Fruit fly (Drosophila melanogaster) whole organism, prepupa: ENCODE data around the gene plh.

ENCODE experiments used
- Blimp-1 ChIP-seq: fragments of 200-800 bp; sonication (Bioruptor generic); optimal IDR thresholded peaks from 3 replicates; lab custom pipeline; 2017; ENCODE audit warnings: missing biosample characterization, missing genetic modification characterization, mild to moderate bottlenecking, moderate library complexity, missing genetic modification reagents
- CG10631 ChIP-seq: fragments of 200-800 bp; sonication (Bioruptor generic); optimal IDR thresholded peaks from 2 replicates; lab custom pipeline; 2016; ENCODE audit warnings: missing biosample characterization, missing genetic modification characterization
- CG10669 ChIP-seq: fragments of 200-800 bp; sonication (Bioruptor generic); optimal IDR thresholded peaks from 3 replicates; lab custom pipeline; 2018; ENCODE audit warnings: missing biosample characterization, mild to moderate bottlenecking, missing genetic modification characterization, moderate library complexity
- CG11294 ChIP-seq: fragments of 200-800 bp; sonication (Bioruptor generic); IDR thresholded peaks from 2 replicates; pipeline ENCODE4 v1.3.6; 2022; ENCODE audit warnings: missing biosample characterization, missing genetic modification characterization
- CG11762 ChIP-seq: fragments of 200-800 bp; sonication (Bioruptor generic); optimal IDR thresholded peaks from 3 replicates; lab custom pipeline; 2016; ENCODE audit warnings: missing biosample characterization, missing genetic modification characterization; ENCODE audit not compliant: insufficient read depth
- CG11902 ChIP-seq: fragments of 200-800 bp; sonication (Bioruptor generic); optimal IDR thresholded peaks from 3 replicates; lab custom pipeline; 2016; ENCODE audit warnings: missing biosample characterization, missing genetic modification characterization
- CG1621 ChIP-seq: fragments of 200-800 bp; sonication (Bioruptor generic); optimal IDR thresholded peaks from 3 replicates; lab custom pipeline; 2018; ENCODE audit warnings: missing biosample characterization, mild to moderate bottlenecking, missing genetic modification characterization
- CG16779 ChIP-seq: fragments of 200-800 bp; sonication (Bioruptor generic); optimal IDR thresholded peaks from 3 replicates; lab custom pipeline; 2017; ENCODE audit warnings: missing biosample characterization, mild to moderate bottlenecking, missing genetic modification characterization
- CG3032 ChIP-seq: fragments of 200-800 bp; optimal IDR thresholded peaks from 2 replicates; lab custom pipeline; 2019; ENCODE audit warnings: missing biosample characterization, mild to moderate bottlenecking, missing genetic modification characterization, moderate library complexity
- CG31627 ChIP-seq: fragments of 200-800 bp; sonication (Bioruptor generic); optimal IDR thresholded peaks from 3 replicates; lab custom pipeline; 2016; ENCODE audit warnings: missing biosample characterization, missing genetic modification characterization
- CG32006 ChIP-seq: fragments of 200-800 bp; sonication (Bioruptor generic); optimal IDR thresholded peaks from 3 replicates; lab custom pipeline; 2017; ENCODE audit warnings: missing biosample characterization, mild to moderate bottlenecking, missing genetic modification characterization
- CG34406 ChIP-seq: fragments of 200-800 bp; sonication (Bioruptor generic); optimal IDR thresholded peaks from 3 replicates; lab custom pipeline; 2016; ENCODE audit warnings: missing biosample characterization, missing genetic modification characterization
- CG3919 ChIP-seq: fragments of 200-800 bp; sonication (Bioruptor generic); optimal IDR thresholded peaks from 3 replicates; lab custom pipeline; 2016; ENCODE audit warnings: missing biosample characterization, missing genetic modification characterization
- CG4318 ChIP-seq: fragments of 200-800 bp; sonication (Bioruptor generic); optimal IDR thresholded peaks from 3 replicates; lab custom pipeline; 2017; ENCODE audit warnings: missing biosample characterization, mild to moderate bottlenecking, missing genetic modification characterization
- CG6276 ChIP-seq: fragments of 200-800 bp; sonication (Bioruptor generic); optimal IDR thresholded peaks from 2 replicates; lab custom pipeline; 2017; ENCODE audit warnings: missing biosample characterization, mild to moderate bottlenecking, missing genetic modification characterization
- CG6792 ChIP-seq: fragments of 200-800 bp; sonication (Bioruptor generic); optimal IDR thresholded peaks from 3 replicates; lab custom pipeline; 2016; ENCODE audit warnings: missing biosample characterization, missing genetic modification characterization
- CG6808 ChIP-seq: fragments of 200-800 bp; sonication (Bioruptor generic); optimal IDR thresholded peaks from 3 replicates; lab custom pipeline; 2017; ENCODE audit warnings: missing biosample characterization, missing genetic modification characterization, mild to moderate bottlenecking, moderate library complexity, missing genetic modification reagents
- CG6854 ChIP-seq: fragments of 200-800 bp; sonication (Bioruptor generic); optimal IDR thresholded peaks from 2 replicates; lab custom pipeline; 2017; ENCODE audit warnings: missing biosample characterization, mild to moderate bottlenecking, missing genetic modification characterization
- CG7368 ChIP-seq: fragments of 200-800 bp; sonication (Bioruptor generic); optimal IDR thresholded peaks from 3 replicates; lab custom pipeline; 2016; ENCODE audit warnings: missing biosample characterization, missing genetic modification characterization
- CG8119 ChIP-seq: fragments of 200-800 bp; sonication (Bioruptor generic); IDR thresholded peaks from 3 replicates; pipeline ENCODE4 v1.3.6; 2022; ENCODE audit warnings: missing biosample characterization, missing genetic modification characterization
- CG8319 ChIP-seq: fragments of 200-800 bp; sonication (Bioruptor generic); optimal IDR thresholded peaks from 3 replicates; lab custom pipeline; 2016; ENCODE audit warnings: missing biosample characterization, missing genetic modification characterization
- CG9139 ChIP-seq: fragments of 200-800 bp; sonication (Bioruptor generic); optimal IDR thresholded peaks from 3 replicates; lab custom pipeline; 2017; ENCODE audit warnings: missing biosample characterization, mild to moderate bottlenecking, missing genetic modification characterization
- Eip75B ChIP-seq: fragments of 200-800 bp; sonication (Bioruptor generic); optimal IDR thresholded peaks from 3 replicates; lab custom pipeline; 2016; ENCODE audit warnings: missing biosample characterization, missing genetic modification characterization
- Eip93F ChIP-seq: fragments of 200-800 bp; sonication (Bioruptor generic); optimal IDR thresholded peaks from 2 replicates; lab custom pipeline; 2016; ENCODE audit warnings: missing biosample characterization, mild to moderate bottlenecking, missing genetic modification characterization
- Ets21C ChIP-seq: fragments of 200-800 bp; sonication (Bioruptor generic); optimal IDR thresholded peaks from 3 replicates; lab custom pipeline; 2016; ENCODE audit warnings: missing biosample characterization, missing genetic modification characterization
- Ets96B ChIP-seq: fragments of 200-800 bp; optimal IDR thresholded peaks from 2 replicates; lab custom pipeline; 2019; ENCODE audit warnings: missing biosample characterization, mild to moderate bottlenecking, missing genetic modification characterization, moderate library complexity
- Gug ChIP-seq: fragments of 200-800 bp; sonication (Bioruptor generic); IDR thresholded peaks from 2 replicates; pipeline ENCODE4 v1.3.6; 2022; ENCODE audit warnings: missing biosample characterization, missing genetic modification characterization
- Hr38 ChIP-seq: sonication (Bioruptor generic); optimal IDR thresholded peaks from 2 replicates; lab custom pipeline; 2016; ENCODE audit warnings: missing biosample characterization, missing genetic modification characterization
- Hr39 ChIP-seq: fragments of 200-800 bp; sonication (Bioruptor generic); optimal IDR thresholded peaks from 2 replicates; lab custom pipeline; 2016; ENCODE audit warnings: missing biosample characterization, missing genetic modification characterization
- Hr4 ChIP-seq: fragments of 200-800 bp; sonication (Bioruptor generic); optimal IDR thresholded peaks from 3 replicates; lab custom pipeline; 2016; ENCODE audit warnings: missing biosample characterization, missing genetic modification characterization
- Lpt ChIP-seq: fragments of 200-800 bp; sonication (Bioruptor generic); optimal IDR thresholded peaks from 3 replicates; lab custom pipeline; 2016; ENCODE audit warnings: missing biosample characterization, missing genetic modification characterization
- Met ChIP-seq: fragments of 200-800 bp; sonication (Bioruptor generic); optimal IDR thresholded peaks from 3 replicates; lab custom pipeline; 2016; ENCODE audit warnings: missing biosample characterization, missing genetic modification characterization
- OdsH ChIP-seq: fragments of 200-800 bp; sonication (Bioruptor generic); optimal IDR thresholded peaks from 3 replicates; lab custom pipeline; 2016; ENCODE audit warnings: missing biosample characterization, missing genetic modification characterization
- Smox ChIP-seq: fragments of 200-800 bp; sonication (Bioruptor generic); optimal IDR thresholded peaks from 3 replicates; lab custom pipeline; 2016; ENCODE audit warnings: missing biosample characterization, missing genetic modification characterization
- Sox102F ChIP-seq: fragments of 200-800 bp; sonication (Bioruptor generic); optimal IDR thresholded peaks from 2 replicates; lab custom pipeline; 2016; ENCODE audit warnings: missing biosample characterization, mild to moderate bottlenecking, missing genetic modification characterization
- Sox14 ChIP-seq: fragments of 200-800 bp; sonication (Bioruptor generic); optimal IDR thresholded peaks from 3 replicates; lab custom pipeline; 2016; ENCODE audit warnings: missing biosample characterization, missing genetic modification characterization
- Sox15 ChIP-seq: fragments of 200-800 bp; sonication (Bioruptor generic); optimal IDR thresholded peaks from 3 replicates; lab custom pipeline; 2016; ENCODE audit warnings: missing biosample characterization, missing genetic modification characterization
- cyc ChIP-seq: fragments of 200-800 bp; sonication (Bioruptor generic); optimal IDR thresholded peaks from 3 replicates; lab custom pipeline; 2016; ENCODE audit warnings: missing biosample characterization, missing genetic modification characterization
- dac ChIP-seq: fragments of 200-800 bp; sonication (Bioruptor generic); optimal IDR thresholded peaks from 2 replicates; lab custom pipeline; 2017; ENCODE audit warnings: missing biosample characterization, mild to moderate bottlenecking, missing genetic modification characterization
- esn ChIP-seq: fragments of 200-800 bp; sonication (Bioruptor generic); optimal IDR thresholded peaks from 2 replicates; lab custom pipeline; 2016; ENCODE audit warnings: missing biosample characterization, mild to moderate bottlenecking, missing genetic modification characterization, moderate library complexity
- fd59A ChIP-seq: fragments of 200-800 bp; sonication (Bioruptor generic); optimal IDR thresholded peaks from 2 replicates; lab custom pipeline; 2017; ENCODE audit warnings: missing biosample characterization, mild to moderate bottlenecking, missing genetic modification characterization, missing genetic modification reagents
- fd85E ChIP-seq: fragments of 200-800 bp; sonication (Bioruptor generic); optimal IDR thresholded peaks from 3 replicates; lab custom pipeline; 2016; ENCODE audit warnings: missing biosample characterization, missing genetic modification characterization
- lz ChIP-seq: fragments of 200-800 bp; sonication (Bioruptor generic); optimal IDR thresholded peaks from 3 replicates; lab custom pipeline; 2016; ENCODE audit warnings: missing biosample characterization, missing genetic modification characterization
- pdm3 ChIP-seq: fragments of 200-800 bp; sonication (Bioruptor generic); optimal IDR thresholded peaks from 3 replicates; lab custom pipeline; 2016; ENCODE audit warnings: missing biosample characterization, missing genetic modification characterization
- salr ChIP-seq, 2 experiments: fragments of 200-800 bp; sonication (Bioruptor generic); optimal IDR thresholded peaks; 3 replicates each; lab custom pipeline; 2016 to 2018; ENCODE audit warnings: missing biosample characterization in 2 of 2, missing genetic modification characterization in 2 of 2, mild to moderate bottlenecking in 1 of 2
- spab ChIP-seq: fragments of 200-800 bp; sonication (Bioruptor generic); optimal IDR thresholded peaks from 2 replicates; lab custom pipeline; 2017; ENCODE audit warnings: missing biosample characterization, mild to moderate bottlenecking, missing genetic modification characterization, missing genetic modification reagents
- ss ChIP-seq, 2 experiments: fragments of 200-800 bp; sonication (Bioruptor generic); optimal IDR thresholded peaks; 2 replicates in 1 of 2; 3 replicates in 1 of 2; lab custom pipeline; 2017 to 2018; ENCODE audit warnings: mild to moderate bottlenecking in 2 of 2, missing biosample characterization in 2 of 2, missing genetic modification characterization in 2 of 2, moderate library complexity in 1 of 2
- svp ChIP-seq: fragments of 200-800 bp; sonication (Bioruptor generic); peaks from one replicate; lab custom pipeline; 2016; ENCODE audit warnings: missing biosample characterization, missing genetic modification characterization
- topi ChIP-seq: fragments of 200-800 bp; sonication (Bioruptor generic); optimal IDR thresholded peaks from 3 replicates; lab custom pipeline; 2016; ENCODE audit warnings: missing biosample characterization, missing genetic modification characterization

The plh gene

DNA sequence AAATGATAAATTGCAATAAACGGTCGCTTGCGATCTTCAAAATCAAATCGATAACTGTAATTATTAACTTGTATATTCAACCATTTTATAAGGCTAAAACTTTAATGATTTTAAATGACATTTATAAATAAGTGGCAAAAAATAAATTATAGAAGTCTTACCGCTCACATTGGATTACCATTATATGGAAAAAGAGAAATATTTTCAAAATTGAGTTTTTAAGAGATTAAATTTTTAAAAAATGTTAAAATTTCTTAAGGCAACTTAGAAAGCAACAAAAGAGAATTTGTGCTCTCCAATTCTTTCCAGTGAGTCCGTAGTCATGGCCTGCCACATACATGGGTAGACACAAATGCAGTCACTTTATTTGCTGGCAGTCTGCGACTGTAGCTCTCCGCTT lies 42.0 kb upstream of the plh start (continued):
- TF ChIP-seq salr (GFP tag; optimal IDR thresholded peaks at IDR 0.05; lab: Kevin White, UChicago) (peak in 1 of 2 experiments; percentile 7), CG6276 (GFP tag; lab: Kevin White, UChicago) (no peak), CG34406 (GFP tag; lab: Kevin White, UChicago) (peak; percentile 33), CG11762 (no peak), Met (GFP tag; lab: Kevin White, UChicago) (no peak), CG9139 (GFP tag; lab: Kevin White, UChicago) (peak; percentile 3), CG6854 (GFP tag; lab: Kevin White, UChicago) (no peak), CG10669 (GFP tag; lab: Kevin White, UChicago) (peak; percentile 57), CG32006 (GFP tag; lab: Kevin White, UChicago) (peak; percentile 49), Lpt (GFP tag; lab: Kevin White, UChicago) (no peak), CG7368 (no peak), CG11294 (GFP tag; lab: Robert Waterston, UW) (no peak), Sox15 (GFP tag; lab: Kevin White, UChicago) (no peak), esn (peak; percentile 15)

- peak; percentile 2 for TF ChIP-seq Met (GFP tag; lab: Kevin White, UChicago)
- TF ChIP-seq Smox (GFP tag; lab: Kevin White, UChicago) = peak; percentile 15
- no peak for TF ChIP-seq Gug (GFP tag; lab: Robert Waterston, UW)
- no peak for TF ChIP-seq dac (GFP tag; lab: Kevin White, UChicago)
- TF ChIP-seq spab (GFP tag; lab: Kevin White, UChicago) = no peak
- no peak for TF ChIP-seq fd85E (GFP tag; lab: Kevin White, UChicago)
- TF ChIP-seq ss (GFP tag; optimal IDR thresholded peaks at IDR 0.05; lab: Kevin White, UChicago) = peak in 1 of 2 experiments; percentile 21
- no peak for TF ChIP-seq CG6792
- no peak for TF ChIP-seq cyc (GFP tag; lab: Kevin White, UChicago)
- TF ChIP-seq lz (GFP tag; lab: Kevin White, UChicago) = no peak
- no peak for TF ChIP-seq CG8319 (GFP tag; lab: Kevin White, UChicago)
- TF ChIP-seq esn = peak; percentile 4
- TF ChIP-seq Hr39 (GFP tag; lab: Kevin White, UChicago) = no peak
- TF ChIP-seq topi (GFP tag; lab: Kevin White, UChicago) = no peak
- TF ChIP-seq CG8119 = no peak
- peak; percentile 7 for TF ChIP-seq CG3032 (tag; lab: Kevin White, UChicago)
- TF ChIP-seq Sox15 (GFP tag; lab: Kevin White, UChicago) = no peak
- no peak for TF ChIP-seq CG32006 (GFP tag; lab: Kevin White, UChicago)
- TF ChIP-seq OdsH (GFP tag; lab: Kevin White, UChicago) = peak; percentile 33
- no peak for TF ChIP-seq Ets96B (tag; lab: Kevin White, UChicago)
- no peak for TF ChIP-seq CG16779 (tag; lab: Kevin White, UChicago)
- TF ChIP-seq Eip75B (GFP tag; lab: Kevin White, UChicago) = peak; percentile 23
- no peak for TF ChIP-seq CG34406 (GFP tag; lab: Kevin White, UChicago)
- TF ChIP-seq Blimp-1 (GFP tag; lab: Kevin White, UChicago) = no peak
- no peak for TF ChIP-seq Hr4 (GFP tag; lab: Kevin White, UChicago)
- no peak for TF ChIP-seq CG10631 (GFP tag; lab: Kevin White, UChicago)
- peak; percentile 65 for TF ChIP-seq svp (GFP tag; lab: Kevin White, UChicago)
- TF ChIP-seq Sox102F = no peak
- TF ChIP-seq CG6854 (GFP tag; lab: Kevin White, UChicago) = no peak
- no peak for TF ChIP-seq salr (GFP tag; optimal IDR thresholded peaks at IDR 0.05; lab: Kevin White, UChicago)
- no peak for TF ChIP-seq CG6276 (GFP tag; lab: Kevin White, UChicago)
- no peak for TF ChIP-seq Hr38 (GFP tag; lab: Kevin White, UChicago)
- peak; percentile 2 for TF ChIP-seq CG3919
- TF ChIP-seq Eip93F = no peak
- peak; percentile 18 for TF ChIP-seq CG6808
- TF ChIP-seq pdm3 (GFP tag; lab: Kevin White, UChicago) = no peak
- no peak for TF ChIP-seq CG11294 (GFP tag; lab: Robert Waterston, UW)
- TF ChIP-seq Ets21C (GFP tag; lab: Kevin White, UChicago) = no peak
- TF ChIP-seq CG4318 = no peak
- TF ChIP-seq Sox14 (GFP tag; lab: Kevin White, UChicago) = no peak
- TF ChIP-seq CG1621 (tag; lab: Kevin White, UChicago) = no peak
- no peak for TF ChIP-seq CG10669 (GFP tag; lab: Kevin White, UChicago)
- no peak for TF ChIP-seq CG11902 (GFP tag; lab: Kevin White, UChicago)
- no peak for TF ChIP-seq CG9139 (GFP tag; lab: Kevin White, UChicago)
- TF ChIP-seq fd59A (GFP tag; lab: Kevin White, UChicago) = no peak
- no peak for TF ChIP-seq CG31627 (GFP tag; lab: Kevin White, UChicago)
Measured at dm6 chr3R:5045104-5045503, 34.3 kb upstream of the plh start.
